Fruit fly (Drosophila melanogaster): ENCODE data around the gene Kots.

- TF ChIP-seq Crg-1 (GFP tag; optimal IDR thresholded peaks at IDR 0.05) (no peak), CG5204 (GFP tag; optimal IDR thresholded peaks at IDR 0.05) (no peak), Clk (GFP tag; optimal IDR thresholded peaks at IDR 0.05) (no peak)
Observed at dm6 chr3R:14002146-14002846, 38.3 kb upstream of the Kots start.
